Worm (Caenorhabditis elegans) whole organism, L2 larva: Measurements from ENCODE around the gene srh-88.

Experiments used
- F13H6.1 ChIP-seq: sonication (generic microtip); optimal IDR thresholded peaks from 2 replicates; lab custom pipeline; 2016; ENCODE audit warnings: missing genetic modification characterization, missing compliant biosample characterization
- R02D3.7 ChIP-seq: fragments of 150-350 bp; optimal IDR thresholded peaks from 2 replicates; lab custom pipeline; 2014; ENCODE audit warnings: missing biosample characterization, missing genetic modification characterization
- Y55F3AM.14 ChIP-seq: fragments of 200-800 bp; sonication (Bioruptor generic); optimal IDR thresholded peaks from 2 replicates; lab custom pipeline; 2018; ENCODE audit warnings: mild to moderate bottlenecking, missing genetic modification characterization, missing compliant biosample characterization
- alr-1 ChIP-seq: fragments of 150-350 bp; optimal IDR thresholded peaks from 2 replicates; lab custom pipeline; 2014; ENCODE audit warnings: missing biosample characterization, missing genetic modification characterization
- ama-1 ChIP-seq: fragments of 150-350 bp; optimal IDR thresholded peaks from 2 replicates; lab custom pipeline; 2018; ENCODE audit warnings: inconsistent platforms
- blmp-1 ChIP-seq: sonication (generic microtip); optimal IDR thresholded peaks from 2 replicates; lab custom pipeline; 2017; ENCODE audit warnings: missing genetic modification characterization, mild to moderate bottlenecking, missing compliant biosample characterization, antibody characterized with exemption, moderate library complexity; ENCODE audit not compliant: insufficient read depth
- ceh-16 ChIP-seq: fragments of 150-350 bp; optimal IDR thresholded peaks from 2 replicates; lab custom pipeline; 2014; ENCODE audit warnings: missing biosample characterization, missing genetic modification characterization
- ceh-82 ChIP-seq: fragments of 150-350 bp; optimal IDR thresholded peaks from 2 replicates; lab custom pipeline; 2014; ENCODE audit warnings: missing biosample characterization, missing genetic modification characterization
- crh-2 ChIP-seq: sonication (generic microtip); optimal IDR thresholded peaks from 2 replicates; lab custom pipeline; 2017; ENCODE audit warnings: missing biosample characterization, missing genetic modification characterization
- dmd-4 ChIP-seq: sonication (generic microtip); optimal IDR thresholded peaks from 2 replicates; lab custom pipeline; 2017; ENCODE audit warnings: missing biosample characterization, missing genetic modification characterization
- egl-27 ChIP-seq: sonication (generic microtip); optimal IDR thresholded peaks from 3 replicates; lab custom pipeline; 2017; ENCODE audit warnings: missing biosample characterization, missing genetic modification reagents, missing genetic modification characterization
- elt-1 ChIP-seq: fragments of 150-350 bp; optimal IDR thresholded peaks from 2 replicates; lab custom pipeline; 2014; ENCODE audit warnings: missing biosample characterization, missing genetic modification characterization
- elt-3 ChIP-seq: sonication (generic microtip); optimal IDR thresholded peaks from 2 replicates; lab custom pipeline; 2017; ENCODE audit warnings: missing biosample characterization, missing genetic modification characterization
- fos-1 ChIP-seq: fragments of 150-350 bp; optimal IDR thresholded peaks from 2 replicates; lab custom pipeline; 2014; ENCODE audit warnings: missing biosample characterization, missing genetic modification characterization
- gmeb-1 ChIP-seq: fragments of 150-350 bp; optimal IDR thresholded peaks from 2 replicates; lab custom pipeline; 2014; ENCODE audit warnings: missing biosample characterization, missing genetic modification characterization
- lin-11 ChIP-seq: fragments of 150-350 bp; sonication (generic microtip); optimal IDR thresholded peaks from 2 replicates; lab custom pipeline; 2014; ENCODE audit warnings: missing biosample characterization, missing genetic modification characterization, inconsistent platforms, mixed read lengths
- lin-13 ChIP-seq: fragments of 150-350 bp; optimal IDR thresholded peaks from 2 replicates; lab custom pipeline; 2014; ENCODE audit warnings: missing biosample characterization, missing genetic modification reagents, missing genetic modification characterization
- lin-39 ChIP-seq: fragments of 150-350 bp; optimal IDR thresholded peaks from 2 replicates; lab custom pipeline; 2014; ENCODE audit warnings: missing biosample characterization, missing genetic modification reagents, missing genetic modification characterization
- mab-5 ChIP-seq: fragments of 150-350 bp; optimal IDR thresholded peaks from 2 replicates; lab custom pipeline; 2014; ENCODE audit warnings: missing biosample characterization, missing genetic modification characterization
- mbf-1 ChIP-seq: sonication (generic microtip); optimal IDR thresholded peaks from 2 replicates; lab custom pipeline; 2017; ENCODE audit warnings: missing biosample characterization, missing genetic modification characterization
- mdl-1 ChIP-seq, 2 experiments: fragments of 150-350 bp in 1 of 2; sonication (generic microtip) in 1 of 2; optimal IDR thresholded peaks; 2 replicates each; lab custom pipeline; 2017; ENCODE audit warnings: missing biosample characterization in 2 of 2, missing genetic modification characterization in 2 of 2
- nhr-10 ChIP-seq: sonication (generic microtip); optimal IDR thresholded peaks from 2 replicates; lab custom pipeline; 2017; ENCODE audit warnings: missing biosample characterization, missing genetic modification characterization
- nhr-11 ChIP-seq: fragments of 150-350 bp; optimal IDR thresholded peaks from 2 replicates; lab custom pipeline; 2014; ENCODE audit warnings: missing biosample characterization, missing genetic modification characterization
- nhr-12 ChIP-seq: fragments of 150-350 bp; optimal IDR thresholded peaks from 2 replicates; lab custom pipeline; 2014; ENCODE audit warnings: missing biosample characterization, missing genetic modification characterization
- nhr-21 ChIP-seq: fragments of 150-350 bp; optimal IDR thresholded peaks from 2 replicates; lab custom pipeline; 2014; ENCODE audit warnings: missing biosample characterization, missing genetic modification characterization
- nhr-23 ChIP-seq: fragments of 150-350 bp; optimal IDR thresholded peaks from 2 replicates; lab custom pipeline; 2014; ENCODE audit warnings: missing biosample characterization, missing genetic modification reagents, missing genetic modification characterization
- nhr-237 ChIP-seq: fragments of 150-350 bp; optimal IDR thresholded peaks from 2 replicates; lab custom pipeline; 2014; ENCODE audit warnings: missing biosample characterization, missing genetic modification characterization
- nhr-77 ChIP-seq: fragments of 150-350 bp; optimal IDR thresholded peaks from 2 replicates; lab custom pipeline; 2014; ENCODE audit warnings: missing biosample characterization, missing genetic modification characterization
- peb-1 ChIP-seq: fragments of 150-350 bp; optimal IDR thresholded peaks from 2 replicates; lab custom pipeline; 2014; ENCODE audit warnings: missing biosample characterization, missing genetic modification characterization
- sem-4 ChIP-seq: fragments of 150-350 bp; optimal IDR thresholded peaks from 2 replicates; lab custom pipeline; 2014; ENCODE audit warnings: missing biosample characterization, missing genetic modification reagents, missing genetic modification characterization
- skn-1 ChIP-seq: sonication (generic microtip); optimal IDR thresholded peaks from 2 replicates; lab custom pipeline; 2017; ENCODE audit warnings: missing biosample characterization, missing genetic modification characterization
- sma-3 ChIP-seq: sonication (generic microtip); optimal IDR thresholded peaks from 2 replicates; lab custom pipeline; 2016; ENCODE audit warnings: missing genetic modification reagents, missing genetic modification characterization, missing compliant biosample characterization
- sma-9 ChIP-seq, 2 experiments: fragments of 150-350 bp in 1 of 2; sonication (generic microtip) in 1 of 2; optimal IDR thresholded peaks; 2 replicates each; lab custom pipeline; 2014 to 2016; ENCODE audit warnings: missing genetic modification characterization in 2 of 2, mild to moderate bottlenecking in 1 of 2, missing biosample characterization in 1 of 2, missing compliant biosample characterization in 1 of 2, missing genetic modification reagents in 1 of 2, moderate library complexity in 1 of 2
- snpc-4 ChIP-seq: fragments of 150-350 bp; optimal IDR thresholded peaks from 2 replicates; lab custom pipeline; 2014; ENCODE audit warnings: missing biosample characterization, missing genetic modification characterization
- unc-39 ChIP-seq: fragments of 150-350 bp; optimal IDR thresholded peaks from 2 replicates; lab custom pipeline; 2014; ENCODE audit warnings: missing biosample characterization, missing genetic modification characterization
- unc-62 ChIP-seq: fragments of 150-350 bp; optimal IDR thresholded peaks from 2 replicates; lab custom pipeline; 2014; ENCODE audit warnings: missing biosample characterization, missing genetic modification reagents, missing genetic modification characterization
- ztf-11 ChIP-seq: sonication (generic microtip); optimal IDR thresholded peaks from 2 replicates; lab custom pipeline; 2017; ENCODE audit warnings: missing biosample characterization, missing genetic modification characterization

Gene srh-88

ce11 chrV:2941405-2941804 is 23.3 kb downstream of the srh-88 start, which contains the start of gene srw-143:
Gene srw-143, minus strand, starts transcription at chrV:2941505.
- TF ChIP-seq sma-3 (GFP tag; lab: Kevin White, UChicago) = no peak
- no peak for TF ChIP-seq lin-13 (GFP tag; lab: Kevin White, UChicago)
- no peak for TF ChIP-seq F13H6.1 (tag; lab: Kevin White, UChicago)
- no peak for TF ChIP-seq mbf-1 (tag; lab: Kevin White, UChicago)
- TF ChIP-seq mab-5 (tag; lab: Kevin White, UChicago) = no peak
- no peak for TF ChIP-seq ceh-82 (tag; lab: Kevin White, UChicago)
- TF ChIP-seq skn-1 = no peak
- TF ChIP-seq sem-4 = no peak
- TF ChIP-seq Y55F3AM.14 = no peak
- no peak for TF ChIP-seq nhr-12 (tag; lab: Kevin White, UChicago)
- no peak for TF ChIP-seq nhr-21 (tag; lab: Kevin White, UChicago)
- no peak for TF ChIP-seq nhr-10
- TF ChIP-seq snpc-4 (tag; lab: Kevin White, UChicago) = no peak
- TF ChIP-seq elt-3 = no peak
- no peak for TF ChIP-seq ztf-11 (tag; lab: Kevin White, UChicago)
- no peak for TF ChIP-seq nhr-237
- no peak for TF ChIP-seq egl-27 (tag; lab: Kevin White, UChicago)
- TF ChIP-seq R02D3.7 (tag; lab: Kevin White, UChicago) = no peak
- TF ChIP-seq lin-39 (tag; lab: Kevin White, UChicago) = no peak

ce11 chrV:2938497-2938896 is 26.2 kb downstream of the srh-88 start, which contains the start of gene srw-141:
Gene srw-141, minus strand, starts transcription at chrV:2938597.
- TF ChIP-seq unc-39 (no peak), elt-1 (tag; lab: Kevin White, UChicago) (no peak), ama-1 (lab: Kevin White, UChicago) (no peak), nhr-23 (no peak), mab-5 (tag; lab: Kevin White, UChicago) (no peak), fos-1 (tag; lab: Kevin White, UChicago) (no peak), R02D3.7 (tag; lab: Kevin White, UChicago) (no peak), blmp-1 (tag; lab: Kevin White, UChicago) (no peak), mdl-1 (tag; optimal IDR thresholded peaks at IDR 0.05; lab: Kevin White, UChicago) (no peak), nhr-10 (no peak), ztf-11 (tag; lab: Kevin White, UChicago) (no peak), F13H6.1 (tag; lab: Kevin White, UChicago) (no peak), nhr-12 (tag; lab: Kevin White, UChicago) (no peak), peb-1 (tag; lab: Kevin White, UChicago) (no peak), ceh-16 (tag; lab: Kevin White, UChicago) (no peak), ceh-82 (tag; lab: Kevin White, UChicago) (no peak)

ce11 chrV:2934075-2934474 is 30.6 kb downstream of the srh-88 start, which contains the start of gene srh-247:
Gene srh-247, minus strand, starts transcription at chrV:2934175.
- TF ChIP-seq Y55F3AM.14 (no peak), nhr-10 (no peak), R02D3.7 (tag; lab: Kevin White, UChicago) (no peak), nhr-11 (tag; lab: Kevin White, UChicago) (no peak), fos-1 (tag; lab: Kevin White, UChicago) (no peak), unc-39 (no peak)
- TF ChIP-seq, all 48 proteins: peak for 0

- TF ChIP-seq lin-11 (tag; lab: Kevin White, UChicago) (no peak), nhr-77 (tag; lab: Kevin White, UChicago) (no peak), nhr-12 (tag; lab: Kevin White, UChicago) (no peak), unc-62 (GFP tag; lab: Kevin White, UChicago) (no peak), nhr-21 (tag; lab: Kevin White, UChicago) (no peak), crh-2 (tag; lab: Kevin White, UChicago) (no peak), lin-39 (tag; lab: Kevin White, UChicago) (no peak), alr-1 (tag; lab: Kevin White, UChicago) (no peak), peb-1 (tag; lab: Kevin White, UChicago) (no peak), dmd-4 (tag; lab: Kevin White, UChicago) (no peak), mdl-1 (tag; optimal IDR thresholded peaks at IDR 0.05; lab: Kevin White, UChicago) (no peak), sma-9 (GFP tag; optimal IDR thresholded peaks at IDR 0.05; lab: Kevin White, UChicago) (no peak), sma-9 (tag; optimal IDR thresholded peaks at IDR 0.05; lab: Kevin White, UChicago) (no peak), gmeb-1 (tag; lab: Kevin White, UChicago) (no peak), F13H6.1 (tag; lab: Kevin White, UChicago) (no peak), ztf-11 (tag; lab: Kevin White, UChicago) (no peak)
These were observed 33.4 kb downstream of the srh-88 start, which contains the start of gene C31B8.1 for ce11 chrV:2931252-2931651. Gene C31B8.1, plus strand, starts transcription at chrV:2931552.
